Fruit fly (Drosophila melanogaster): ENCODE results near the gene CG9692.

DNA sequence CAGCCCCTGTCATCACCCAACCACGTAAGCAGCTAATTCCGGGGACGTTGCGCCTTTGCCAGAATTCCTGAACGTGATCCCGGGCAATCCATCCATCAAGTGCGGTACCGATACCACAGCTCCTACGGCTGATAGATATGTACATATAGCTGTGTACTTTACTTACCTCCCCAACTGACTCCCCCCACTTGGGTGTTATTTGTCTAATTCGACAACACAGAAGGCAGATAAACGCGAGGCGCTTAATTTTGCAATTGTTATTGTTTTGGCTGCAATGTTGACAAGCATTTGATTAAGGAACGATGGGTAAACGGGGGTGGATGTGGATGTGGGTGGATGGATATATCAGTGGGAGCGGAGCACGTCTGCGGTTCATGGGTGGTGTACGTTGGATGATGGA lies 34.6 kb upstream of the CG9692 start:
- no peak for TF ChIP-seq CG8478 (optimal IDR thresholded peaks at IDR 0.05)
- no peak for TF ChIP-seq CTCF (optimal IDR thresholded peaks at IDR 0.05)

All from S2 (cell line).